Worm (Caenorhabditis elegans) whole organism, L2 larva: Measurements from ENCODE around the gene cutl-16.

Source experiments
- ama-1 ChIP-seq: fragments of 150-350 bp; optimal IDR thresholded peaks from 2 replicates; lab custom pipeline; 2018; ENCODE audit warnings: inconsistent platforms
- mdl-1 ChIP-seq, 2 experiments: fragments of 150-350 bp in 1 of 2; sonication (generic microtip) in 1 of 2; optimal IDR thresholded peaks; 2 replicates each; lab custom pipeline; 2017; ENCODE audit warnings: missing biosample characterization in 2 of 2, missing genetic modification characterization in 2 of 2
- unc-39 ChIP-seq: fragments of 150-350 bp; optimal IDR thresholded peaks from 2 replicates; lab custom pipeline; 2014; ENCODE audit warnings: missing biosample characterization, missing genetic modification characterization

- TF ChIP-seq ama-1 (no peak), mdl-1 (tag; optimal IDR thresholded peaks at IDR 0.05; lab: Kevin White, UChicago) (no peak), unc-39 (tag; lab: Kevin White, UChicago) (no peak)
Observed at ce11 chrII:6470985-6471384, 29.8 kb downstream of the cutl-16 start, which contains the start of gene dgk-5.
